Fruit fly (Drosophila melanogaster) whole organism, embryonic: Measurements from ENCODE around the gene CG9616.
A peak's percentile ranks its signal among the peaks of the same experiment; 100 is the strongest.

Source experiments
- Adf1 ChIP-seq: fragments of 200-800 bp; sonication (Bioruptor generic); IDR thresholded peaks from 2 replicates; pipeline ENCODE4 v1.3.6; 2022; ENCODE audit warnings: missing biosample characterization, missing genetic modification characterization
- Asciz ChIP-seq: fragments of 200-800 bp; sonication (Bioruptor generic); optimal IDR thresholded peaks from 2 replicates; lab custom pipeline; 2017; ENCODE audit warnings: missing biosample characterization, mild to moderate bottlenecking, missing genetic modification characterization, missing genetic modification reagents
- Bdp1 ChIP-seq: fragments of 200-800 bp; sonication (Bioruptor generic); optimal IDR thresholded peaks from 3 replicates; lab custom pipeline; 2016; ENCODE audit warnings: missing biosample characterization, missing genetic modification characterization
- Bteb2 ChIP-seq: fragments of 200-800 bp; sonication (Bioruptor generic); optimal IDR thresholded peaks from 2 replicates; lab custom pipeline; 2016; ENCODE audit warnings: missing biosample characterization, missing genetic modification characterization
- CG18764 ChIP-seq: fragments of 200-800 bp; sonication (Bioruptor generic); optimal IDR thresholded peaks from 3 replicates; lab custom pipeline; 2016; ENCODE audit warnings: missing biosample characterization, missing genetic modification characterization
- CG2889 ChIP-seq: fragments of 200-800 bp; sonication (Bioruptor generic); IDR thresholded peaks from 3 replicates; pipeline ENCODE4 v1.3.6; 2022; ENCODE audit warnings: missing biosample characterization, missing genetic modification characterization
- CG3065 ChIP-seq: fragments of 200-800 bp; sonication (Bioruptor generic); optimal IDR thresholded peaks from 2 replicates; lab custom pipeline; 2016; ENCODE audit warnings: missing biosample characterization, missing genetic modification characterization
- CG34224 ChIP-seq: fragments of 200-800 bp; sonication (Bioruptor generic); IDR thresholded peaks from 3 replicates; pipeline ENCODE4 v1.3.6; 2022; ENCODE audit warnings: missing biosample characterization, missing genetic modification characterization; ENCODE audit not compliant: partially characterized antibody
- CG5953 ChIP-seq: fragments of 200-800 bp; sonication (Bioruptor generic); IDR thresholded peaks from 2 replicates; pipeline ENCODE4 v1.3.6; 2022; ENCODE audit warnings: missing biosample characterization, missing genetic modification characterization
- CG6854 ChIP-seq: fragments of 200-800 bp; sonication (Bioruptor generic); optimal IDR thresholded peaks from 3 replicates; lab custom pipeline; 2017; ENCODE audit warnings: missing biosample characterization, mild to moderate bottlenecking, missing genetic modification characterization
- CG7745 ChIP-seq: fragments of 200-800 bp; sonication (Bioruptor generic); optimal IDR thresholded peaks from 2 replicates; lab custom pipeline; 2018; ENCODE audit warnings: missing biosample characterization, mild to moderate bottlenecking, missing genetic modification characterization, moderate library complexity
- CG8359 ChIP-seq: fragments of 200-800 bp; sonication (Bioruptor generic); optimal IDR thresholded peaks from 2 replicates; lab custom pipeline; 2017; ENCODE audit warnings: missing biosample characterization, mild to moderate bottlenecking, missing genetic modification characterization, borderline replicate concordance
- Deaf1 ChIP-seq: fragments of 200-800 bp; optimal IDR thresholded peaks from 3 replicates; lab custom pipeline; 2019; ENCODE audit warnings: missing biosample characterization, mild to moderate bottlenecking, missing genetic modification characterization, moderate library complexity
- Hmx ChIP-seq: fragments of 200-800 bp; sonication (Bioruptor generic); optimal IDR thresholded peaks from 2 replicates; lab custom pipeline; 2016; ENCODE audit warnings: missing biosample characterization, missing genetic modification characterization
- Jarid2 ChIP-seq: fragments of 200-800 bp; sonication (Bioruptor generic); optimal IDR thresholded peaks from 3 replicates; lab custom pipeline; 2017; ENCODE audit warnings: mild to moderate bottlenecking, missing biosample characterization, missing genetic modification reagents, missing genetic modification characterization
- Mad ChIP-seq: fragments of 200-800 bp; sonication (Bioruptor generic); optimal IDR thresholded peaks from 2 replicates; lab custom pipeline; 2016; ENCODE audit warnings: missing biosample characterization, missing genetic modification characterization
- PHDP ChIP-seq: fragments of 200-800 bp; sonication (Bioruptor generic); optimal IDR thresholded peaks from 3 replicates; lab custom pipeline; 2018; ENCODE audit warnings: missing biosample characterization, mild to moderate bottlenecking, missing genetic modification characterization, moderate library complexity
- Tbp ChIP-seq: fragments of >200 bp; optimal IDR thresholded peaks from 2 replicates; lab custom pipeline; 2018; ENCODE audit warnings: missing biosample characterization, missing genetic modification characterization
- Trl ChIP-seq, 3 experiments: fragments of >200 bp in 2 of 3; fragments of 200-800 bp in 1 of 3; sonication (Bioruptor generic) in 1 of 3; optimal IDR thresholded peaks; 2 replicates in 1 of 3; 3 replicates in 2 of 3; lab custom pipeline; 2016 to 2017; ENCODE audit warnings: missing biosample characterization in 1 of 3, missing genetic modification characterization in 1 of 3
- YL-1 ChIP-seq: fragments of 200-800 bp; sonication (Bioruptor generic); optimal IDR thresholded peaks from 3 replicates; lab custom pipeline; 2017; ENCODE audit warnings: missing biosample characterization, mild to moderate bottlenecking, missing genetic modification characterization
- ase ChIP-seq: fragments of 200-800 bp; sonication (Bioruptor generic); IDR thresholded peaks from 3 replicates; pipeline ENCODE4 v1.3.6; 2022; ENCODE audit warnings: missing biosample characterization, missing genetic modification characterization
- caup ChIP-seq: fragments of 200-800 bp; sonication (Bioruptor generic); optimal IDR thresholded peaks from 3 replicates; lab custom pipeline; 2017; ENCODE audit warnings: missing biosample characterization, mild to moderate bottlenecking, missing genetic modification characterization, moderate library complexity; ENCODE audit not compliant: severe bottlenecking
- chinmo ChIP-seq: fragments of 200-800 bp; sonication (Bioruptor generic); IDR thresholded peaks from 4 replicates; pipeline ENCODE4 v1.3.6; 2022; ENCODE audit warnings: missing biosample characterization, missing genetic modification characterization; ENCODE audit not compliant: partially characterized antibody
- dan ChIP-seq: fragments of 200-800 bp; sonication (Bioruptor generic); IDR thresholded peaks from 2 replicates; pipeline ENCODE4 v1.3.6; 2022; ENCODE audit warnings: missing biosample characterization, missing genetic modification characterization
- dimm ChIP-seq: fragments of 200-800 bp; sonication (Bioruptor generic); IDR thresholded peaks from 2 replicates; pipeline ENCODE4 v1.3.6; 2022; ENCODE audit warnings: missing biosample characterization, missing genetic modification characterization
- fd102C ChIP-seq: fragments of 200-800 bp; sonication (Bioruptor generic); optimal IDR thresholded peaks from 2 replicates; lab custom pipeline; 2018; ENCODE audit warnings: missing biosample characterization, mild to moderate bottlenecking, missing genetic modification characterization, moderate library complexity
- grau ChIP-seq: fragments of 200-800 bp; optimal IDR thresholded peaks from 3 replicates; lab custom pipeline; 2019; ENCODE audit warnings: missing biosample characterization, mild to moderate bottlenecking, missing genetic modification characterization, moderate library complexity
- klu ChIP-seq: fragments of 200-800 bp; sonication (Bioruptor generic); IDR thresholded peaks from 2 replicates; pipeline ENCODE4 v1.3.6; 2022; ENCODE audit warnings: missing biosample characterization, missing genetic modification characterization
- lmd ChIP-seq: fragments of 200-800 bp; sonication (Bioruptor generic); IDR thresholded peaks from 2 replicates; pipeline ENCODE4 v1.3.6; 2022; ENCODE audit warnings: missing biosample characterization, missing genetic modification characterization
- lov ChIP-seq, 2 experiments: fragments of 200-800 bp in 1 of 2; fragments of >200 bp in 1 of 2; sonication (Bioruptor generic) in 1 of 2; IDR thresholded peaks in 1 of 2; optimal IDR thresholded peaks in 1 of 2; 2 replicates in 1 of 2; 3 replicates in 1 of 2; pipeline versions ENCODE4 v1.3.6 to Lab custom; 2017 to 2022; ENCODE audit warnings: missing biosample characterization in 1 of 2, missing genetic modification characterization in 1 of 2
- nom ChIP-seq: fragments of 200-800 bp; sonication (Bioruptor generic); optimal IDR thresholded peaks from 2 replicates; lab custom pipeline; 2017; ENCODE audit warnings: missing biosample characterization, missing genetic modification characterization, mild to moderate bottlenecking, moderate library complexity, missing genetic modification reagents
- p53 ChIP-seq: fragments of 200-800 bp; sonication (Bioruptor generic); optimal IDR thresholded peaks from 2 replicates; lab custom pipeline; 2016; ENCODE audit warnings: missing biosample characterization, missing genetic modification characterization
- pnt ChIP-seq: fragments of 200-800 bp; sonication (Bioruptor generic); optimal IDR thresholded peaks from 3 replicates; lab custom pipeline; 2016; ENCODE audit warnings: missing biosample characterization, missing genetic modification characterization
- row ChIP-seq: fragments of 200-800 bp; sonication (Bioruptor generic); IDR thresholded peaks from 3 replicates; pipeline ENCODE4 v1.3.6; 2022; ENCODE audit warnings: missing biosample characterization, missing genetic modification characterization
- scrt ChIP-seq: fragments of 200-800 bp; sonication (Bioruptor generic); optimal IDR thresholded peaks from 2 replicates; lab custom pipeline; 2018; ENCODE audit warnings: missing biosample characterization, mild to moderate bottlenecking, missing genetic modification characterization, moderate library complexity
- tll ChIP-seq, 2 experiments: fragments of 200-800 bp in 1 of 2; fragments of >200 bp in 1 of 2; sonication (Bioruptor generic) in 1 of 2; optimal IDR thresholded peaks; 2 replicates each; lab custom pipeline; 2017 to 2019; ENCODE audit warnings: missing biosample characterization in 2 of 2, missing genetic modification characterization in 2 of 2, mild to moderate bottlenecking in 1 of 2, moderate library complexity in 1 of 2
- zfh1 ChIP-seq: fragments of 200-800 bp; sonication (Bioruptor generic); IDR thresholded peaks from 3 replicates; pipeline ENCODE4 v1.3.6; 2022; ENCODE audit warnings: missing biosample characterization, missing genetic modification characterization

The CG9616 gene

dm6 chr3R:14214776-14215175 is 30.5 kb downstream of the CG9616 start, which contains the start of gene Dop1R1 (continued):
- TF ChIP-seq zfh1 (GFP tag; lab: Robert Waterston, UW) (no peak), Bdp1 (no peak), nom (no peak), Trl (optimal IDR thresholded peaks at IDR 0.05; lab: Kevin White, UChicago) (peak; percentile 4 to 40), Trl (GFP tag; optimal IDR thresholded peaks at IDR 0.05; lab: Kevin White, UChicago) (no peak), p53 (GFP tag; lab: Kevin White, UChicago) (no peak), Tbp (GFP tag; lab: Kevin White, UChicago) (no peak), caup (no peak), dimm (GFP tag; lab: Robert Waterston, UW) (no peak), Jarid2 (GFP tag; lab: Kevin White, UChicago) (peak; percentile 4), CG34224 (no peak), CG8359 (GFP tag; lab: Kevin White, UChicago) (peak; percentile 99), PHDP (no peak), Bteb2 (GFP tag; lab: Kevin White, UChicago) (no peak), grau (tag; lab: Kevin White, UChicago) (no peak), Adf1 (GFP tag; lab: Robert Waterston, UW) (no peak), fd102C (GFP tag; lab: Kevin White, UChicago) (no peak), tll (GFP tag; optimal IDR thresholded peaks at IDR 0.05; lab: Kevin White, UChicago) (no peak), dan (GFP tag; lab: Robert Waterston, UW) (no peak), CG18764 (GFP tag; lab: Kevin White, UChicago) (no peak), Deaf1 (tag; lab: Kevin White, UChicago) (peak; percentile 76), klu (GFP tag; lab: Robert Waterston, UW) (no peak), CG2889 (GFP tag; lab: Robert Waterston, UW) (no peak), CG7745 (tag; lab: Kevin White, UChicago) (no peak), scrt (peak; percentile 96), row (GFP tag; lab: Robert Waterston, UW) (no peak), chinmo (GFP tag; lab: Robert Waterston, UW) (no peak), CG5953 (GFP tag; lab: Robert Waterston, UW) (no peak), Asciz (GFP tag; lab: Kevin White, UChicago) (no peak), Hmx (GFP tag; lab: Kevin White, UChicago) (no peak), ase (no peak), CG6854 (GFP tag; lab: Kevin White, UChicago) (no peak), YL-1 (no peak), CG3065 (GFP tag; lab: Kevin White, UChicago) (no peak), pnt (GFP tag; lab: Kevin White, UChicago) (no peak), lov (optimal IDR thresholded peaks at IDR 0.05; lab: Kevin White, UChicago) (no peak), lov (GFP tag; IDR thresholded peaks at IDR 0.05; lab: Robert Waterston, UW) (no peak), Mad (GFP tag; lab: Kevin White, UChicago) (no peak), lmd (GFP tag; lab: Robert Waterston, UW) (no peak)
